Worm (Caenorhabditis elegans) whole organism, midembryonic: ENCODE measurements around the gene Y43F8C.23.

Experiments used
- cog-1 ChIP-seq: sonication (generic microtip); optimal IDR thresholded peaks from 2 replicates; lab custom pipeline; 2016; ENCODE audit warnings: missing genetic modification characterization, missing compliant biosample characterization
- flt-1 ChIP-seq: fragments of 200-800 bp; sonication (Bioruptor generic); IDR thresholded peaks from 2 replicates; pipeline ENCODE4 v1.3.6; 2022; ENCODE audit warnings: missing genetic modification characterization, missing compliant biosample characterization
- tab-1 ChIP-seq: fragments of 200-800 bp; sonication (Bioruptor generic); IDR thresholded peaks from 2 replicates; pipeline ENCODE4 v1.3.6; 2022; ENCODE audit warnings: missing genetic modification characterization, missing compliant biosample characterization
- ztf-29 ChIP-seq: fragments of 200-800 bp; sonication (Bioruptor generic); IDR thresholded peaks from 2 replicates; pipeline ENCODE4 v1.3.6; 2022; ENCODE audit warnings: missing genetic modification reagents, missing genetic modification characterization, missing compliant biosample characterization

The Y43F8C.23 gene

DNA sequence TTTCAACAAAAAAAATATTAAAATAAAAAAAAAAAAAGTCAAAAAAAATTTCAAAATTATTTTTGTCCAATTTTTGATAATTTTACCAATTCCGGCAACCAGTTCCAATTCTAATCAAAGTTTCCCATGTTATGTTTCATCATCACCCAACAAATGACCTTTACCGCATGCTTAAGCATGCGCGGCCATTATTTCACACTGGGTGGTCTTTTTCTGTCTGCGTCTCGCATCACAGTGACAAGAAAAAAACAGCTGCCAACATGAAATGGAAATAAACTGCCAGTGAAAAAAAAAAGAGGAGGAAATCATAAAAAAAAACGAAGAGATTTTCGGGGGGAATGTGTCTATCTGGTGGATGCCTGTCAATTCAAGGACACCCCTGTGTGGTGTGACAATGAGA, 45.2 kb downstream of the Y43F8C.23 start:
- TF ChIP-seq flt-1 (GFP tag; lab: Robert Waterston, UW) (no peak), ztf-29 (peak; percentile 85; the same call in 1 of the 2 replicates)

DNA sequence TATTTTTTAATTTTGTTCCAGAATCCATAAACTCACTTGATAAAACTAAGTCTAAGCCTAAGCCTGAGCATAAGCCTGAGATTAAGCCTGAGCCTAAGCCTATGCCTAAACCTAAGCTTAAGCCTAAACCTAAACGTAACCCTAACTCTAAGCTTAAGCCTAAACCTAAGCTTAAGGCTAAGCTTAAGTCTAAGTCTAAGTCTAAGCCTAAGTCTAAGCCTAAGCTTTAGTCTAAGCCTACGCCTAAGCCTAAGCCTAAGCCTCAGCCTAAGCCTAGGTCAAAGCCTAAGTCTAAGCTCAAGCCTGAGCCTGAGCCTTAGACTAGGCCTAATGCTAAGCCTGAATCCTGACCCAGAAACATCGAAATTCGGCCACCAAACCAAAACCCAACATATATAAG, 47.0 kb downstream of the Y43F8C.23 start:
- TF ChIP-seq ztf-29 = 0 out of 2 replicates have a peak, but pooled peaks have one; percentile 24
- TF ChIP-seq tab-1 (GFP tag; lab: Robert Waterston, UW) = no peak
- no peak for TF ChIP-seq cog-1
